Fruit fly (Drosophila melanogaster) whole organism, embryonic: Measurements from ENCODE around the gene CG8677.

Source experiments
- Antp ChIP-seq: fragments of 200-800 bp; sonication (Bioruptor generic); optimal IDR thresholded peaks from 3 replicates; lab custom pipeline; 2016; ENCODE audit warnings: missing biosample characterization, missing genetic modification characterization
- BEAF-32 ChIP-seq: fragments of 200-800 bp; sonication (Bioruptor generic); optimal IDR thresholded peaks from 3 replicates; lab custom pipeline; 2017; ENCODE audit warnings: missing biosample characterization, missing genetic modification characterization, mild to moderate bottlenecking, moderate library complexity, missing genetic modification reagents
- Bgb ChIP-seq: fragments of 200-800 bp; sonication (Bioruptor generic); IDR thresholded peaks from 2 replicates; pipeline ENCODE4 v1.3.6; 2022; ENCODE audit warnings: missing biosample characterization, missing genetic modification characterization; ENCODE audit not compliant: partially characterized antibody
- CG10654 ChIP-seq: fragments of 200-800 bp; sonication (Bioruptor generic); optimal IDR thresholded peaks from 2 replicates; lab custom pipeline; 2016; ENCODE audit warnings: missing biosample characterization, missing genetic modification characterization
- CG11560 ChIP-seq: fragments of 200-800 bp; sonication (Bioruptor generic); IDR thresholded peaks from 3 replicates; pipeline ENCODE4 v1.3.6; 2022; ENCODE audit warnings: missing biosample characterization, missing genetic modification characterization
- CG14014 ChIP-seq: fragments of 200-800 bp; sonication (Bioruptor generic); IDR thresholded peaks from 2 replicates; pipeline ENCODE4 v1.3.6; 2022; ENCODE audit warnings: missing biosample characterization, missing genetic modification characterization
- CG15601 ChIP-seq: fragments of 200-800 bp; sonication (Bioruptor generic); optimal IDR thresholded peaks from 3 replicates; lab custom pipeline; 2019; ENCODE audit warnings: missing biosample characterization, mild to moderate bottlenecking, missing genetic modification characterization, moderate library complexity
- CG16779 ChIP-seq: fragments of 200-800 bp; sonication (Bioruptor generic); IDR thresholded peaks from 2 replicates; pipeline ENCODE4 v1.3.6; 2022; ENCODE audit warnings: missing biosample characterization, missing genetic modification characterization
- CG17186 ChIP-seq: fragments of 200-800 bp; sonication (Bioruptor generic); optimal IDR thresholded peaks from 3 replicates; lab custom pipeline; 2017; ENCODE audit warnings: missing biosample characterization, missing genetic modification reagents, missing genetic modification characterization
- CG17328 ChIP-seq: fragments of 200-800 bp; sonication (Bioruptor generic); IDR thresholded peaks from 2 replicates; pipeline ENCODE4 v1.3.6; 2022; ENCODE audit warnings: missing biosample characterization, missing genetic modification characterization
- CG18764 ChIP-seq: fragments of 200-800 bp; sonication (Bioruptor generic); optimal IDR thresholded peaks from 3 replicates; lab custom pipeline; 2016; ENCODE audit warnings: missing biosample characterization, missing genetic modification characterization
- CG2199 ChIP-seq: fragments of 200-800 bp; sonication (Bioruptor generic); IDR thresholded peaks from 3 replicates; pipeline ENCODE4 v1.3.6; 2022; ENCODE audit warnings: missing biosample characterization, missing genetic modification characterization
- CG2678 ChIP-seq: fragments of 200-800 bp; sonication (Bioruptor generic); optimal IDR thresholded peaks from 3 replicates; lab custom pipeline; 2019; ENCODE audit warnings: missing biosample characterization, mild to moderate bottlenecking, missing genetic modification characterization, moderate library complexity
- CG2712 ChIP-seq: fragments of 200-800 bp; optimal IDR thresholded peaks from 3 replicates; lab custom pipeline; 2019; ENCODE audit warnings: missing biosample characterization, mild to moderate bottlenecking, missing genetic modification characterization, moderate library complexity
- CG30020 ChIP-seq: fragments of 200-800 bp; optimal IDR thresholded peaks from 2 replicates; lab custom pipeline; 2019; ENCODE audit warnings: missing biosample characterization, mild to moderate bottlenecking, missing genetic modification characterization, moderate library complexity
- CG32532 ChIP-seq: fragments of 200-800 bp; sonication (Bioruptor generic); IDR thresholded peaks from 2 replicates; pipeline ENCODE4 v1.3.6; 2022; ENCODE audit warnings: missing biosample characterization, missing genetic modification characterization
- CG33213 ChIP-seq: fragments of 200-800 bp; sonication (Bioruptor generic); optimal IDR thresholded peaks from 3 replicates; lab custom pipeline; 2016; ENCODE audit warnings: missing biosample characterization, missing genetic modification characterization
- CG6689 ChIP-seq: fragments of 200-800 bp; sonication (Bioruptor generic); IDR thresholded peaks from 2 replicates; pipeline ENCODE4 v1.3.6; 2022; ENCODE audit warnings: missing biosample characterization, missing genetic modification characterization
- CG6765 ChIP-seq: fragments of 200-800 bp; sonication (Bioruptor generic); optimal IDR thresholded peaks from 3 replicates; lab custom pipeline; 2017; ENCODE audit warnings: missing biosample characterization, mild to moderate bottlenecking, missing genetic modification characterization
- CG8924 ChIP-seq: fragments of 200-800 bp; optimal IDR thresholded peaks from 3 replicates; lab custom pipeline; 2019; ENCODE audit warnings: missing biosample characterization, mild to moderate bottlenecking, missing genetic modification characterization, moderate library complexity
- Camta ChIP-seq: fragments of 200-800 bp; sonication (Bioruptor generic); optimal IDR thresholded peaks from 2 replicates; lab custom pipeline; 2016; ENCODE audit warnings: missing biosample characterization, missing genetic modification characterization
- Dp ChIP-seq: fragments of 200-800 bp; sonication (Bioruptor generic); optimal IDR thresholded peaks from 2 replicates; lab custom pipeline; 2018; ENCODE audit warnings: missing biosample characterization, mild to moderate bottlenecking, missing genetic modification characterization, moderate library complexity
- Fer1 ChIP-seq: fragments of 200-800 bp; sonication (Bioruptor generic); optimal IDR thresholded peaks from 2 replicates; lab custom pipeline; 2017; ENCODE audit warnings: missing biosample characterization, mild to moderate bottlenecking, missing genetic modification characterization
- GATAe ChIP-seq: fragments of 200-800 bp; sonication (Bioruptor generic); conservative IDR thresholded peaks from 2 replicates; pipeline ENCODE4 v1.3.6; 2022; ENCODE audit warnings: missing biosample characterization, missing genetic modification characterization
- HmgZ ChIP-seq: fragments of 200-800 bp; sonication (Bioruptor generic); optimal IDR thresholded peaks from 2 replicates; lab custom pipeline; 2018; ENCODE audit warnings: missing biosample characterization, mild to moderate bottlenecking, missing genetic modification characterization
- Sry-β ChIP-seq: fragments of 200-800 bp; sonication (Bioruptor generic); optimal IDR thresholded peaks from 2 replicates; lab custom pipeline; 2018; ENCODE audit warnings: missing biosample characterization, mild to moderate bottlenecking, missing genetic modification characterization, moderate library complexity
- Sry-δ ChIP-seq: fragments of 200-800 bp; sonication (Bioruptor generic); optimal IDR thresholded peaks from 2 replicates; lab custom pipeline; 2016; ENCODE audit warnings: missing biosample characterization, missing genetic modification characterization
- Trl ChIP-seq, 3 experiments: fragments of >200 bp in 2 of 3; fragments of 200-800 bp in 1 of 3; sonication (Bioruptor generic) in 1 of 3; optimal IDR thresholded peaks; 2 replicates in 1 of 3; 3 replicates in 2 of 3; lab custom pipeline; 2016 to 2017; ENCODE audit warnings: missing biosample characterization in 1 of 3, missing genetic modification characterization in 1 of 3
- abd-A ChIP-seq: fragments of 200-800 bp; sonication (Bioruptor generic); optimal IDR thresholded peaks from 3 replicates; lab custom pipeline; 2019; ENCODE audit warnings: missing biosample characterization, mild to moderate bottlenecking, missing genetic modification characterization, moderate library complexity
- bbx ChIP-seq: fragments of 200-800 bp; sonication (Bioruptor generic); IDR thresholded peaks from 2 replicates; pipeline ENCODE4 v1.3.6; 2022; ENCODE audit warnings: missing biosample characterization, missing genetic modification characterization; ENCODE audit not compliant: partially characterized antibody
- br ChIP-seq: fragments of >200 bp; optimal IDR thresholded peaks from 2 replicates; lab custom pipeline; 2017
- caup ChIP-seq: fragments of 200-800 bp; sonication (Bioruptor generic); optimal IDR thresholded peaks from 3 replicates; lab custom pipeline; 2017; ENCODE audit warnings: missing biosample characterization, mild to moderate bottlenecking, missing genetic modification characterization, moderate library complexity; ENCODE audit not compliant: severe bottlenecking
- cg ChIP-seq: fragments of 200-800 bp; sonication (Bioruptor generic); optimal IDR thresholded peaks from 3 replicates; lab custom pipeline; 2019; ENCODE audit warnings: missing biosample characterization, mild to moderate bottlenecking, missing genetic modification characterization, moderate library complexity
- eyg ChIP-seq: fragments of 200-800 bp; sonication (Bioruptor generic); optimal IDR thresholded peaks from 3 replicates; lab custom pipeline; 2016; ENCODE audit warnings: missing biosample characterization, missing genetic modification characterization
- ftz-f1 ChIP-seq: fragments of 200-800 bp; sonication (Bioruptor generic); optimal IDR thresholded peaks from 2 replicates; lab custom pipeline; 2016; ENCODE audit warnings: missing biosample characterization, missing genetic modification characterization
- fu2 ChIP-seq: fragments of 200-800 bp; sonication (Bioruptor generic); optimal IDR thresholded peaks from 2 replicates; lab custom pipeline; 2016; ENCODE audit warnings: missing biosample characterization, missing genetic modification characterization
- lilli ChIP-seq: fragments of 200-800 bp; sonication (Bioruptor generic); optimal IDR thresholded peaks from 3 replicates; lab custom pipeline; 2016; ENCODE audit warnings: missing biosample characterization, missing genetic modification characterization
- prd ChIP-seq, 3 experiments: fragments of >200 bp in 2 of 3; fragments of 200-800 bp in 1 of 3; sonication (Bioruptor generic) in 1 of 3; optimal IDR thresholded peaks in 2 of 3; IDR thresholded peaks in 1 of 3; 2 replicates in 2 of 3; 3 replicates in 1 of 3; pipeline versions ENCODE4 v1.3.6 to Lab custom; 2017 to 2022; ENCODE audit warnings: missing biosample characterization in 1 of 3, missing genetic modification characterization in 1 of 3
- repo ChIP-seq: fragments of 200-800 bp; sonication (Bioruptor generic); optimal IDR thresholded peaks from 2 replicates; lab custom pipeline; 2016; ENCODE audit warnings: missing biosample characterization, missing genetic modification characterization
- ro ChIP-seq: fragments of 200-800 bp; sonication (Bioruptor generic); IDR thresholded peaks from 2 replicates; pipeline ENCODE4 v1.3.6; 2022; ENCODE audit warnings: missing biosample characterization, missing genetic modification characterization
- row ChIP-seq: fragments of 200-800 bp; sonication (Bioruptor generic); IDR thresholded peaks from 3 replicates; pipeline ENCODE4 v1.3.6; 2022; ENCODE audit warnings: missing biosample characterization, missing genetic modification characterization
- sens ChIP-seq: fragments of 200-800 bp; sonication (Bioruptor generic); peaks from one replicate; lab custom pipeline; 2016; ENCODE audit warnings: missing biosample characterization, missing genetic modification characterization
- shn ChIP-seq: fragments of 200-800 bp; sonication (Bioruptor generic); optimal IDR thresholded peaks from 3 replicates; lab custom pipeline; 2016; ENCODE audit warnings: missing biosample characterization, missing genetic modification characterization
- sr ChIP-seq: fragments of 200-800 bp; sonication (Bioruptor generic); IDR thresholded peaks from 3 replicates; pipeline ENCODE4 v1.3.6; 2022; ENCODE audit warnings: missing biosample characterization, missing genetic modification characterization
- sug ChIP-seq: fragments of 200-800 bp; optimal IDR thresholded peaks from 2 replicates; lab custom pipeline; 2019; ENCODE audit warnings: missing biosample characterization, mild to moderate bottlenecking, missing genetic modification characterization, moderate library complexity
- usp ChIP-seq: fragments of >200 bp; optimal IDR thresholded peaks from 2 replicates; lab custom pipeline; 2017; ENCODE audit warnings: missing biosample characterization, missing genetic modification characterization
- vnd ChIP-seq: fragments of 200-800 bp; sonication (Bioruptor generic); IDR thresholded peaks from 3 replicates; pipeline ENCODE4 v1.3.6; 2022; ENCODE audit warnings: missing biosample characterization, missing genetic modification characterization; ENCODE audit not compliant: partially characterized antibody
- wek ChIP-seq: fragments of 200-800 bp; sonication (Bioruptor generic); optimal IDR thresholded peaks from 3 replicates; lab custom pipeline; 2018; ENCODE audit warnings: missing biosample characterization, mild to moderate bottlenecking, missing genetic modification characterization, moderate library complexity
- wor ChIP-seq: fragments of 200-800 bp; sonication (Bioruptor generic); IDR thresholded peaks from 2 replicates; pipeline ENCODE4 v1.3.6; 2022; ENCODE audit warnings: missing biosample characterization, missing genetic modification characterization
- yki ChIP-seq: fragments of >200 bp; optimal IDR thresholded peaks from 3 replicates; lab custom pipeline; 2018
- zen ChIP-seq: fragments of 200-800 bp; sonication (Bioruptor generic); optimal IDR thresholded peaks from 3 replicates; lab custom pipeline; 2018; ENCODE audit warnings: missing biosample characterization, mild to moderate bottlenecking, missing genetic modification characterization, moderate library complexity

CG8677 gene

DNA sequence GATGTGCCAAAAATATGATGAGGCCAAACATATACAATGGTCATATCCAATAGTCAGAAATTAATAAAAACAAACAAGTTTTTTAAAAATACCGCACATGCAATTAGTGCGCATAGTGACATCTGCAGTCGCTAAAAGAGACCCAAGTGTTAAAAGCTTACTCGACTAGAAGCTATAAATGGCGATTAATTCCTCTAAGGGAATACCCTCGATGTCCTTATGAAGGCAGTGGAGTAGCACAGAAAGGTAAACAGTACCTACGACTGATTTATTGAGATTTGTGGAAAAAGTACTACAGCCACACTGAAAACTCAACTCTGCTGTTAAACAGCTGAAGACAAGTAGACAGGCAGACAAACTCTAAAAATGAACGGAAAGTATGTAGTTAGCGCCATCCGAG, 39.8 kb downstream of the CG8677 start (continued):
- peak; percentile 46 for TF ChIP-seq Sry-β (GFP tag; lab: Kevin White, UChicago)
- TF ChIP-seq CG16779 (GFP tag; lab: Robert Waterston, UW) = no peak
- TF ChIP-seq vnd (GFP tag; lab: Robert Waterston, UW) = no peak
- no peak for TF ChIP-seq Trl (optimal IDR thresholded peaks at IDR 0.05; lab: Kevin White, UChicago)
- TF ChIP-seq Trl (GFP tag; optimal IDR thresholded peaks at IDR 0.05; lab: Kevin White, UChicago) = peak; percentile 39
- TF ChIP-seq zen = peak; percentile 57
- no peak for TF ChIP-seq wor (GFP tag; lab: Robert Waterston, UW)
- peak; percentile 22 for TF ChIP-seq HmgZ (tag; lab: Kevin White, UChicago)
- peak; percentile 51 for TF ChIP-seq CG33213 (GFP tag; lab: Kevin White, UChicago)
- TF ChIP-seq Antp = peak; percentile 54
- TF ChIP-seq CG2678 (tag; lab: Kevin White, UChicago) = no peak
- no peak for TF ChIP-seq usp (GFP tag; lab: Kevin White, UChicago)
- no peak for TF ChIP-seq ro
- TF ChIP-seq prd (optimal IDR thresholded peaks at IDR 0.05; lab: Kevin White, UChicago) = no peak
- no peak for TF ChIP-seq prd (GFP tag; IDR thresholded peaks at IDR 0.05; lab: Robert Waterston, UW)
- no peak for TF ChIP-seq fu2 (GFP tag; lab: Kevin White, UChicago)
- no peak for TF ChIP-seq sr (GFP tag; lab: Robert Waterston, UW)
- no peak for TF ChIP-seq CG11560 (tag; lab: Robert Waterston, UW)
- no peak for TF ChIP-seq CG18764 (GFP tag; lab: Kevin White, UChicago)
- TF ChIP-seq eyg (GFP tag; lab: Kevin White, UChicago) = no peak
- TF ChIP-seq CG10654 (GFP tag; lab: Kevin White, UChicago) = no peak
- 0 out of 2 replicates have a peak, but pooled peaks have one; percentile 33 for TF ChIP-seq CG14014
- peak; percentile 75 for TF ChIP-seq CG30020 (tag; lab: Kevin White, UChicago)
- no peak for TF ChIP-seq br
- no peak for TF ChIP-seq Camta
- no peak for TF ChIP-seq abd-A
- TF ChIP-seq yki (lab: Kevin White, UChicago) = no peak

- 0 out of 2 replicates have a peak, but pooled peaks have one; percentile 43 for TF ChIP-seq bbx (GFP tag; lab: Robert Waterston, UW)
- TF ChIP-seq Dp (GFP tag; lab: Kevin White, UChicago) = peak; percentile 35
- TF ChIP-seq cg = no peak
- TF ChIP-seq Bgb (GFP tag; lab: Robert Waterston, UW) = peak; percentile 35; the same call in 1 of the 2 replicates
- no peak for TF ChIP-seq shn
- peak; percentile 11 for TF ChIP-seq Sry-δ (GFP tag; lab: Kevin White, UChicago)
- 0 out of 2 replicates have a peak, but pooled peaks have one; percentile 16 for TF ChIP-seq CG17328 (GFP tag; lab: Robert Waterston, UW)
- TF ChIP-seq sug = peak; percentile 29
- TF ChIP-seq sens (GFP tag; lab: Kevin White, UChicago) = peak; percentile 86
- TF ChIP-seq CG2199 (GFP tag; lab: Robert Waterston, UW) = 0 out of 3 replicates have a peak, but pooled peaks have one; percentile 30
- TF ChIP-seq caup = peak; percentile 2
- peak; percentile 27 for TF ChIP-seq CG2712 (tag; lab: Kevin White, UChicago)
- peak; percentile 96 for TF ChIP-seq wek
- peak; percentile 33 for TF ChIP-seq BEAF-32
- TF ChIP-seq CG6689 = no peak
- TF ChIP-seq Fer1 (GFP tag; lab: Kevin White, UChicago) = peak; percentile 1
- peak; percentile 31; the same call in 1 of the 2 replicates for TF ChIP-seq CG32532 (GFP tag; lab: Robert Waterston, UW)
- TF ChIP-seq GATAe (GFP tag; lab: Robert Waterston, UW) = no peak
- peak; percentile 7 for TF ChIP-seq CG15601 (tag; lab: Kevin White, UChicago)
- TF ChIP-seq lilli (GFP tag; lab: Kevin White, UChicago) = peak; percentile 33
- TF ChIP-seq ftz-f1 (GFP tag; lab: Kevin White, UChicago) = peak; percentile 28
- TF ChIP-seq CG8924 = peak; percentile 53
- peak; percentile 1 for TF ChIP-seq CG17186 (GFP tag; lab: Kevin White, UChicago)
- TF ChIP-seq CG6765 (GFP tag; lab: Kevin White, UChicago) = peak; percentile 31
- peak; percentile 45; the same call in 2 of the 3 replicates for TF ChIP-seq row (GFP tag; lab: Robert Waterston, UW)
- TF ChIP-seq Trl (optimal IDR thresholded peaks at IDR 0.05; lab: Kevin White, UChicago) = no peak
- no peak for TF ChIP-seq Trl (GFP tag; optimal IDR thresholded peaks at IDR 0.05; lab: Kevin White, UChicago)
- TF ChIP-seq repo = peak; percentile 29
These were observed 41.7 kb downstream of the CG8677 start, which contains the start of gene CG8671 for dm6 chr2L:21262832-21263231. Gene CG8671 (plus strand): TSS chr2L:21262956.
